4 worm cellular contexts compared by ENCODE assay signal in genomic region chrII:10248355-10249041, ce11.
TF ChIP-seq lines count a peak whose summit lies in the region.

TSS of gene atad-3 (plus strand) at chrII:10248991.

TF ChIP-seq in whole organism, L2 larva, 48 proteins besides CTCF, POLR2A, EP300 and RAD21 (continues in another document):
- TF ChIP-seq ceh-16 (tag; optimal IDR thresholded peaks at IDR 0.05; lab: Kevin White, UChicago): no peak
- TF ChIP-seq nhr-11 (tag; optimal IDR thresholded peaks at IDR 0.05; lab: Kevin White, UChicago): no peak
- TF ChIP-seq ZK546.5 (tag; optimal IDR thresholded peaks at IDR 0.05; lab: Kevin White, UChicago): peak; percentile 44
- peak; percentile 43 for TF ChIP-seq ztf-4 (tag; optimal IDR thresholded peaks at IDR 0.05; lab: Kevin White, UChicago)
- no peak for TF ChIP-seq lin-39 (tag; optimal IDR thresholded peaks at IDR 0.05; lab: Kevin White, UChicago)
- TF ChIP-seq ama-1 (optimal IDR thresholded peaks at IDR 0.05; lab: Kevin White, UChicago): peak; percentile 4
- TF ChIP-seq crh-2 (tag; optimal IDR thresholded peaks at IDR 0.05; lab: Kevin White, UChicago): peak; percentile 85
- TF ChIP-seq C34F6.9 (tag; optimal IDR thresholded peaks at IDR 0.05; lab: Kevin White, UChicago): peak; percentile 89
- peak; percentile 91 for TF ChIP-seq sma-3 (GFP tag; optimal IDR thresholded peaks at IDR 0.05; lab: Kevin White, UChicago)
- no peak for TF ChIP-seq ztf-11 (tag; optimal IDR thresholded peaks at IDR 0.05; lab: Kevin White, UChicago)
- TF ChIP-seq peb-1 (tag; optimal IDR thresholded peaks at IDR 0.05; lab: Kevin White, UChicago): no peak
- TF ChIP-seq zag-1 (tag; optimal IDR thresholded peaks at IDR 0.05; lab: Kevin White, UChicago): peak; percentile 79
- peak; percentile 86 for TF ChIP-seq nhr-25 (tag; optimal IDR thresholded peaks at IDR 0.05; lab: Kevin White, UChicago)
- TF ChIP-seq nhr-21 (tag; optimal IDR thresholded peaks at IDR 0.05; lab: Kevin White, UChicago): peak; percentile 74
- peak; percentile 13 for TF ChIP-seq blmp-1 (tag; optimal IDR thresholded peaks at IDR 0.05; lab: Kevin White, UChicago; ENCODE audit: insufficient read depth)
- no peak for TF ChIP-seq nhr-10 (tag; optimal IDR thresholded peaks at IDR 0.05; lab: Kevin White, UChicago)
- TF ChIP-seq sma-9 (GFP tag; optimal IDR thresholded peaks at IDR 0.05; lab: Kevin White, UChicago): peak; percentile 94
- TF ChIP-seq sma-9 (tag; optimal IDR thresholded peaks at IDR 0.05; lab: Kevin White, UChicago): no peak
- TF ChIP-seq nhr-23 (tag; optimal IDR thresholded peaks at IDR 0.05; lab: Kevin White, UChicago): no peak
- peak; percentile 70 for TF ChIP-seq nhr-6 (tag; optimal IDR thresholded peaks at IDR 0.05; lab: Kevin White, UChicago)
- peak; percentile 72 for TF ChIP-seq snpc-4 (tag; optimal IDR thresholded peaks at IDR 0.05; lab: Kevin White, UChicago)
- peak; percentile 83 for TF ChIP-seq gmeb-1 (tag; optimal IDR thresholded peaks at IDR 0.05; lab: Kevin White, UChicago)
- no peak for TF ChIP-seq skn-1 (tag; optimal IDR thresholded peaks at IDR 0.05; lab: Kevin White, UChicago)

TF ChIP-seq in whole organism, L4 larva, 104 proteins besides CTCF, POLR2A, EP300 and RAD21 (continues in another document):
- TF ChIP-seq R02D3.7 (tag; optimal IDR thresholded peaks at IDR 0.05; lab: Kevin White, UChicago) (no peak), jun-1 (tag; optimal IDR thresholded peaks at IDR 0.05; lab: Kevin White, UChicago) (peak; percentile 46), dve-1 (tag; optimal IDR thresholded peaks at IDR 0.05; lab: Kevin White, UChicago; ENCODE audit: insufficient read depth) (peak; percentile 75), ceh-82 (tag; optimal IDR thresholded peaks at IDR 0.05; lab: Kevin White, UChicago) (no peak), fos-1 (tag; optimal IDR thresholded peaks at IDR 0.05; lab: Kevin White, UChicago) (no peak), sdz-12 (GFP tag; optimal IDR thresholded peaks at IDR 0.05; lab: Kevin White, UChicago) (no peak), fkh-10 (GFP tag; optimal IDR thresholded peaks at IDR 0.05; lab: Kevin White, UChicago) (peak; percentile 48), duxl-1 (tag; optimal IDR thresholded peaks at IDR 0.05; lab: Kevin White, UChicago; ENCODE audit: poor library complexity) (peak; percentile 67), tra-1 (GFP tag; IDR thresholded peaks at IDR 0.05; lab: Robert Waterston, UW) (peak; percentile 97), nhr-42 (GFP tag; IDR thresholded peaks at IDR 0.05; lab: Robert Waterston, UW) (peak; percentile 95), T20F7.1 (GFP tag; optimal IDR thresholded peaks at IDR 0.05; lab: Kevin White, UChicago) (no peak), lsy-2 (tag; optimal IDR thresholded peaks at IDR 0.05; lab: Kevin White, UChicago) (peak; percentile 79 to 91), ztf-7 (tag; optimal IDR thresholded peaks at IDR 0.05; lab: Kevin White, UChicago) (no peak), dpl-1 (GFP tag; optimal IDR thresholded peaks at IDR 0.05; lab: Kevin White, UChicago) (peak; percentile 76), daf-19 (GFP tag; conservative IDR thresholded peaks at IDR 0.05; lab: Robert Waterston, UW) (peak; percentile 81; the same call in 1 of the 2 replicates), mxl-3 (GFP tag; optimal IDR thresholded peaks at IDR 0.05; lab: Kevin White, UChicago) (peak; percentile 81), nhr-41 (GFP tag; IDR thresholded peaks at IDR 0.05; lab: Robert Waterston, UW) (0 out of 2 replicates have a peak, but pooled peaks have one; percentile 69), snpc-4 (tag; optimal IDR thresholded peaks at IDR 0.05; lab: Kevin White, UChicago) (no peak), nhr-76 (tag; optimal IDR thresholded peaks at IDR 0.05; lab: Kevin White, UChicago) (no peak), spr-1 (tag; optimal IDR thresholded peaks at IDR 0.05; lab: Kevin White, UChicago) (peak; percentile 74), dmd-6 (GFP tag; IDR thresholded peaks at IDR 0.05; lab: Robert Waterston, UW) (peak; percentile 97), rbr-2 (tag; optimal IDR thresholded peaks at IDR 0.05; lab: Kevin White, UChicago) (peak; percentile 87), nhr-111 (GFP tag; optimal IDR thresholded peaks at IDR 0.05; lab: Kevin White, UChicago) (no peak), Y75B8A.6 (GFP tag; IDR thresholded peaks at IDR 0.05; lab: Robert Waterston, UW) (peak; percentile 96)

TF ChIP-seq in whole organism, late embryonic, 69 proteins besides CTCF, POLR2A, EP300 and RAD21 (continues in another document):
- TF ChIP-seq dve-1 (tag; optimal IDR thresholded peaks at IDR 0.05; lab: Kevin White, UChicago) (no peak), unc-86 (tag; optimal IDR thresholded peaks at IDR 0.05; lab: Kevin White, UChicago) (peak; percentile 89), sox-2 (GFP tag; IDR thresholded peaks at IDR 0.05; lab: Robert Waterston, UW) (peak; percentile 76), dmd-4 (tag; optimal IDR thresholded peaks at IDR 0.05; lab: Kevin White, UChicago; ENCODE audit: borderline replicate concordance) (peak; percentile 89), ceh-9 (tag; optimal IDR thresholded peaks at IDR 0.05; lab: Kevin White, UChicago) (no peak), elt-4 (tag; optimal IDR thresholded peaks at IDR 0.05; lab: Kevin White, UChicago) (peak; percentile 8), K09A11.1 (tag; optimal IDR thresholded peaks at IDR 0.05; lab: Kevin White, UChicago; ENCODE audit: insufficient read depth) (no peak), odd-2 (tag; optimal IDR thresholded peaks at IDR 0.05; lab: Kevin White, UChicago) (no peak), T23F11.4 (GFP tag; optimal IDR thresholded peaks at IDR 0.05; lab: Kevin White, UChicago) (peak; percentile 56), ceh-6 (GFP tag; optimal IDR thresholded peaks at IDR 0.05; lab: Kevin White, UChicago) (peak; percentile 70), ahr-1 (tag; optimal IDR thresholded peaks at IDR 0.05; lab: Kevin White, UChicago) (peak; percentile 91), F13H6.1 (tag; optimal IDR thresholded peaks at IDR 0.05; lab: Kevin White, UChicago) (peak; percentile 95), hlh-15 (tag; optimal IDR thresholded peaks at IDR 0.05; lab: Kevin White, UChicago) (peak; percentile 68), ceh-34 (tag; optimal IDR thresholded peaks at IDR 0.05; lab: Kevin White, UChicago) (peak; percentile 97), unc-55 (GFP tag; optimal IDR thresholded peaks at IDR 0.05; lab: Kevin White, UChicago) (no peak), zip-5 (tag; optimal IDR thresholded peaks at IDR 0.05; lab: Kevin White, UChicago) (peak; percentile 92), pqm-1 (tag; optimal IDR thresholded peaks at IDR 0.05; lab: Kevin White, UChicago) (peak; percentile 94), pros-1 (tag; optimal IDR thresholded peaks at IDR 0.05; lab: Kevin White, UChicago) (no peak), pag-3 (tag; optimal IDR thresholded peaks at IDR 0.05; lab: Kevin White, UChicago; ENCODE audit: borderline replicate concordance) (peak; percentile 80), ceh-19 (GFP tag; optimal IDR thresholded peaks at IDR 0.05; lab: Kevin White, UChicago) (peak; percentile 85), fkh-6 (tag; optimal IDR thresholded peaks at IDR 0.05; lab: Kevin White, UChicago) (peak; percentile 84), nfya-1 (tag; optimal IDR thresholded peaks at IDR 0.05; lab: Kevin White, UChicago) (peak; percentile 63), C38D4.7 (GFP tag; optimal IDR thresholded peaks at IDR 0.05; lab: Kevin White, UChicago) (peak; percentile 55), ceh-24 (tag; optimal IDR thresholded peaks at IDR 0.05; lab: Kevin White, UChicago) (no peak), pax-1 (tag; optimal IDR thresholded peaks at IDR 0.05; lab: Kevin White, UChicago) (no peak)

TF ChIP-seq in whole organism, mixed stage, embryonic, 35 proteins besides CTCF, POLR2A, EP300 and RAD21:
- TF ChIP-seq bed-3 (GFP tag; optimal IDR thresholded peaks at IDR 0.05; lab: Kevin White, UChicago) (peak; percentile 54), nhr-237 (tag; optimal IDR thresholded peaks at IDR 0.05; lab: Kevin White, UChicago) (peak; percentile 69), ham-2 (GFP tag; optimal IDR thresholded peaks at IDR 0.05; lab: Kevin White, UChicago) (peak; percentile 3), unc-62 (GFP tag; optimal IDR thresholded peaks at IDR 0.05; lab: Kevin White, UChicago) (peak; percentile 23), zip-8 (tag; optimal IDR thresholded peaks at IDR 0.05; lab: Kevin White, UChicago) (no peak), sem-2 (GFP tag; optimal IDR thresholded peaks at IDR 0.05; lab: Kevin White, UChicago) (peak; percentile 24), lin-13 (tag; optimal IDR thresholded peaks at IDR 0.05; lab: Kevin White, UChicago) (peak; percentile 83), unc-120 (tag; optimal IDR thresholded peaks at IDR 0.05; lab: Kevin White, UChicago; ENCODE audit: poor library complexity, severe bottlenecking) (peak; percentile 58), hlh-1 (tag; optimal IDR thresholded peaks at IDR 0.05; lab: Kevin White, UChicago) (peak; percentile 38), M03D4.4 (tag; optimal IDR thresholded peaks at IDR 0.05; lab: Kevin White, UChicago) (peak; percentile 73), sptf-1 (tag; optimal IDR thresholded peaks at IDR 0.05; lab: Kevin White, UChicago) (peak; percentile 92), nhr-12 (tag; optimal IDR thresholded peaks at IDR 0.05; lab: Kevin White, UChicago) (no peak), mls-2 (tag; optimal IDR thresholded peaks at IDR 0.05; lab: Kevin White, UChicago) (peak; percentile 80), drap-1 (GFP tag; optimal IDR thresholded peaks at IDR 0.05; lab: Kevin White, UChicago) (peak; percentile 78), pha-4 (tag; optimal IDR thresholded peaks at IDR 0.05; lab: Kevin White, UChicago) (peak; percentile 15), lsy-2 (tag; optimal IDR thresholded peaks at IDR 0.05; lab: Kevin White, UChicago) (peak; percentile 62), unc-39 (tag; optimal IDR thresholded peaks at IDR 0.05; lab: Kevin White, UChicago) (no peak), nhr-28 (tag; optimal IDR thresholded peaks at IDR 0.05; lab: Kevin White, UChicago) (no peak), mep-1 (tag; optimal IDR thresholded peaks at IDR 0.05; lab: Kevin White, UChicago) (peak; percentile 87), ces-1 (GFP tag; optimal IDR thresholded peaks at IDR 0.05; lab: Kevin White, UChicago) (peak; percentile 79), snpc-4 (tag; optimal IDR thresholded peaks at IDR 0.05; lab: Kevin White, UChicago) (no peak), nhr-2 (tag; optimal IDR thresholded peaks at IDR 0.05; lab: Kevin White, UChicago) (no peak), cnd-1 (tag; optimal IDR thresholded peaks at IDR 0.05; lab: Kevin White, UChicago) (peak; percentile 71), ztf-11 (tag; optimal IDR thresholded peaks at IDR 0.05; lab: Kevin White, UChicago) (peak; percentile 71), tbx-8 (GFP tag; optimal IDR thresholded peaks at IDR 0.05; lab: Kevin White, UChicago) (peak; percentile 12), lin-32 (GFP tag; optimal IDR thresholded peaks at IDR 0.05; lab: Kevin White, UChicago) (peak; percentile 67)
